Worm (Caenorhabditis elegans): ENCODE measurements around the gene skr-21.

- TF ChIP-seq lin-39 (tag; optimal IDR thresholded peaks at IDR 0.05) = no peak
- TF ChIP-seq nhr-10 (tag; optimal IDR thresholded peaks at IDR 0.05) = no peak
- TF ChIP-seq unc-62 (GFP tag; optimal IDR thresholded peaks at IDR 0.05) = no peak
Observed at ce11 chrX:13245090-13245489, 18.6 kb upstream of the skr-21 start, which contains the start of gene hpl-1.
